Fruit fly (Drosophila melanogaster): ENCODE measurements around the gene PGRP-SB1.
A peak's percentile ranks its signal among the peaks of the same experiment; 100 is the strongest.

PGRP-SB1 gene

dm6 chr3L:16758504-16759109 is 30.8 kb upstream of the PGRP-SB1 start:
- TF ChIP-seq CG32121 (GFP tag; IDR thresholded peaks at IDR 0.05) = peak; percentile 80
- TF ChIP-seq CG17806 (tag; optimal IDR thresholded peaks at IDR 0.05) = peak; percentile 87
- TF ChIP-seq Ets98B (GFP tag; IDR thresholded peaks at IDR 0.05) = peak; percentile 88
- TF ChIP-seq gl (tag; optimal IDR thresholded peaks at IDR 0.05) = peak; percentile 82
- TF ChIP-seq CG10348 (GFP tag; IDR thresholded peaks at IDR 0.05) = no peak
- peak; percentile 80 for TF ChIP-seq CG9948 (tag; optimal IDR thresholded peaks at IDR 0.05)
- peak; percentile 65 for TF ChIP-seq D1 (tag; optimal IDR thresholded peaks at IDR 0.05)
- TF ChIP-seq EcR (GFP tag; optimal IDR thresholded peaks at IDR 0.05) = peak; percentile 34
- peak; percentile 75 for TF ChIP-seq Snoo (tag; optimal IDR thresholded peaks at IDR 0.05)
- TF ChIP-seq Pif1A (GFP tag; optimal IDR thresholded peaks at IDR 0.05) = peak; percentile 92
- TF ChIP-seq CG13204 (GFP tag; optimal IDR thresholded peaks at IDR 0.05) = peak; percentile 81
- peak; percentile 91 for TF ChIP-seq CG14655 (GFP tag; optimal IDR thresholded peaks at IDR 0.05)
- peak; percentile 84 for TF ChIP-seq CG8159 (tag; optimal IDR thresholded peaks at IDR 0.05)
- TF ChIP-seq rn (GFP tag; IDR thresholded peaks at IDR 0.05) = peak; percentile 71
- peak; percentile 89 for TF ChIP-seq Pif1B (GFP tag; optimal IDR thresholded peaks at IDR 0.05)
- TF ChIP-seq CG4496 (GFP tag; IDR thresholded peaks at IDR 0.05) = peak; percentile 87
- TF ChIP-seq CG34367 (tag; optimal IDR thresholded peaks at IDR 0.05) = peak; percentile 79
- peak; percentile 87 for TF ChIP-seq fd96Ca (GFP tag; IDR thresholded peaks at IDR 0.05)
- peak; percentile 91 for TF ChIP-seq CG8301 (tag; optimal IDR thresholded peaks at IDR 0.05)
- peak; percentile 85 for TF ChIP-seq CG15710 (tag; optimal IDR thresholded peaks at IDR 0.05)
- TF ChIP-seq CG12605 (GFP tag; IDR thresholded peaks at IDR 0.05) = peak; percentile 84

dm6 chr3L:16755189-16755588 is 27.4 kb upstream of the PGRP-SB1 start, which contains the start of gene CG42852:
TSS of gene CG42852 (plus strand) at chr3L:16755489.
- TF ChIP-seq CG8159 (tag; optimal IDR thresholded peaks at IDR 0.05) (no peak), rn (GFP tag; IDR thresholded peaks at IDR 0.05) (no peak), Snoo (tag; optimal IDR thresholded peaks at IDR 0.05) (no peak), CG10348 (GFP tag; IDR thresholded peaks at IDR 0.05) (no peak), D1 (tag; optimal IDR thresholded peaks at IDR 0.05) (no peak)

- peak; percentile 83 for TF ChIP-seq CG9948 (tag; optimal IDR thresholded peaks at IDR 0.05)
- peak; percentile 86 for TF ChIP-seq CG12605 (GFP tag; IDR thresholded peaks at IDR 0.05)
- peak; percentile 73 for TF ChIP-seq fd96Ca (GFP tag; IDR thresholded peaks at IDR 0.05)
- peak; percentile 87 for TF ChIP-seq CG4496 (GFP tag; IDR thresholded peaks at IDR 0.05)
- TF ChIP-seq CG15710 (tag; optimal IDR thresholded peaks at IDR 0.05) = peak; percentile 63
- TF ChIP-seq CG13204 (GFP tag; optimal IDR thresholded peaks at IDR 0.05) = no peak
- TF ChIP-seq CG14655 (GFP tag; optimal IDR thresholded peaks at IDR 0.05) = peak; percentile 89
- peak; percentile 78 for TF ChIP-seq Ets98B (GFP tag; IDR thresholded peaks at IDR 0.05)
- peak; percentile 80 for TF ChIP-seq Pif1A (GFP tag; optimal IDR thresholded peaks at IDR 0.05)
- TF ChIP-seq rn (GFP tag; IDR thresholded peaks at IDR 0.05) = peak; percentile 49; the same call in 1 of the 2 replicates
- TF ChIP-seq CG8301 (tag; optimal IDR thresholded peaks at IDR 0.05) = peak; percentile 90
- peak; percentile 86 for TF ChIP-seq EcR (GFP tag; optimal IDR thresholded peaks at IDR 0.05)
- peak; percentile 62 for TF ChIP-seq gl (tag; optimal IDR thresholded peaks at IDR 0.05)
- peak; percentile 60 for TF ChIP-seq CG32121 (GFP tag; IDR thresholded peaks at IDR 0.05)
- TF ChIP-seq CG34367 (tag; optimal IDR thresholded peaks at IDR 0.05) = peak; percentile 69
- peak; percentile 75 for TF ChIP-seq CG17806 (tag; optimal IDR thresholded peaks at IDR 0.05)
- TF ChIP-seq CG10348 (GFP tag; IDR thresholded peaks at IDR 0.05) = no peak
- peak; percentile 19 for TF ChIP-seq D1 (tag; optimal IDR thresholded peaks at IDR 0.05)
- peak; percentile 64 for TF ChIP-seq Pif1B (GFP tag; optimal IDR thresholded peaks at IDR 0.05)
- peak; percentile 58 for TF ChIP-seq Snoo (tag; optimal IDR thresholded peaks at IDR 0.05)
- peak; percentile 68 for TF ChIP-seq CG8159 (tag; optimal IDR thresholded peaks at IDR 0.05)
These were observed 24.8 kb upstream of the PGRP-SB1 start for dm6 chr3L:16752402-16753096.

dm6 chr3L:16751487-16752054 is 23.8 kb upstream of the PGRP-SB1 start:
- TF ChIP-seq CG10348 (GFP tag; IDR thresholded peaks at IDR 0.05) (no peak), Pif1B (GFP tag; optimal IDR thresholded peaks at IDR 0.05) (peak; percentile 9), CG32121 (GFP tag; IDR thresholded peaks at IDR 0.05) (no peak), Ets98B (GFP tag; IDR thresholded peaks at IDR 0.05) (no peak), CG13204 (GFP tag; optimal IDR thresholded peaks at IDR 0.05) (no peak), CG8159 (tag; optimal IDR thresholded peaks at IDR 0.05) (peak; percentile 68), EcR (GFP tag; optimal IDR thresholded peaks at IDR 0.05) (peak; percentile 22), gl (tag; optimal IDR thresholded peaks at IDR 0.05) (no peak), CG12605 (GFP tag; IDR thresholded peaks at IDR 0.05) (no peak), CG34367 (tag; optimal IDR thresholded peaks at IDR 0.05) (no peak), CG4496 (GFP tag; IDR thresholded peaks at IDR 0.05) (peak; percentile 6; the same call in 1 of the 3 replicates), rn (GFP tag; IDR thresholded peaks at IDR 0.05) (no peak), CG9948 (tag; optimal IDR thresholded peaks at IDR 0.05) (peak; percentile 43), Snoo (tag; optimal IDR thresholded peaks at IDR 0.05) (no peak), Pif1A (GFP tag; optimal IDR thresholded peaks at IDR 0.05) (no peak), D1 (tag; optimal IDR thresholded peaks at IDR 0.05) (peak; percentile 16), fd96Ca (GFP tag; IDR thresholded peaks at IDR 0.05) (no peak), CG17806 (tag; optimal IDR thresholded peaks at IDR 0.05) (peak; percentile 31), CG8301 (tag; optimal IDR thresholded peaks at IDR 0.05) (peak; percentile 47), CG14655 (GFP tag; optimal IDR thresholded peaks at IDR 0.05) (peak; percentile 70), CG15710 (tag; optimal IDR thresholded peaks at IDR 0.05) (peak; percentile 3)

- TF ChIP-seq CG13204 (GFP tag; optimal IDR thresholded peaks at IDR 0.05) (no peak), EcR (GFP tag; optimal IDR thresholded peaks at IDR 0.05) (no peak), CG32121 (GFP tag; IDR thresholded peaks at IDR 0.05) (no peak), Pif1A (GFP tag; optimal IDR thresholded peaks at IDR 0.05) (no peak), Ets98B (GFP tag; IDR thresholded peaks at IDR 0.05) (no peak), gl (tag; optimal IDR thresholded peaks at IDR 0.05) (no peak), CG34367 (tag; optimal IDR thresholded peaks at IDR 0.05) (no peak), CG12605 (GFP tag; IDR thresholded peaks at IDR 0.05) (no peak), CG10348 (GFP tag; IDR thresholded peaks at IDR 0.05) (no peak), CG8301 (tag; optimal IDR thresholded peaks at IDR 0.05) (no peak), Snoo (tag; optimal IDR thresholded peaks at IDR 0.05) (no peak), D1 (tag; optimal IDR thresholded peaks at IDR 0.05) (no peak), CG9948 (tag; optimal IDR thresholded peaks at IDR 0.05) (peak; percentile 6), fd96Ca (GFP tag; IDR thresholded peaks at IDR 0.05) (no peak), rn (GFP tag; IDR thresholded peaks at IDR 0.05) (no peak), CG8159 (tag; optimal IDR thresholded peaks at IDR 0.05) (peak; percentile 2), CG4496 (GFP tag; IDR thresholded peaks at IDR 0.05) (no peak), Pif1B (GFP tag; optimal IDR thresholded peaks at IDR 0.05) (no peak), CG14655 (GFP tag; optimal IDR thresholded peaks at IDR 0.05) (no peak), CG17806 (tag; optimal IDR thresholded peaks at IDR 0.05) (peak; percentile 11), CG15710 (tag; optimal IDR thresholded peaks at IDR 0.05) (peak; percentile 28)
These were observed 23.0 kb upstream of the PGRP-SB1 start for dm6 chr3L:16750750-16751149.
